Fruit fly (Drosophila melanogaster) whole organism, embryonic: ENCODE measurements around the gene CG18661.

Source experiments
- Awh ChIP-seq: fragments of 200-800 bp; sonication (Bioruptor generic); IDR thresholded peaks from 2 replicates; pipeline ENCODE4, ENCODE4 v1.3.6; 2022; ENCODE audit warnings: missing biosample characterization, missing genetic modification characterization
- BEAF-32 ChIP-seq: fragments of 200-800 bp; sonication (Bioruptor generic); optimal IDR thresholded peaks from 3 replicates; lab custom pipeline; 2017; ENCODE audit warnings: missing biosample characterization, missing genetic modification characterization, mild to moderate bottlenecking, moderate library complexity, missing genetic modification reagents
- CG12155 ChIP-seq: fragments of 200-800 bp; sonication (Bioruptor generic); optimal IDR thresholded peaks from 3 replicates; lab custom pipeline; 2016; ENCODE audit warnings: missing biosample characterization, missing genetic modification characterization
- CG12769 ChIP-seq: fragments of 200-800 bp; sonication (Bioruptor generic); optimal IDR thresholded peaks from 2 replicates; lab custom pipeline; 2019; ENCODE audit warnings: missing biosample characterization, mild to moderate bottlenecking, missing genetic modification characterization, moderate library complexity
- CG12942 ChIP-seq: fragments of 200-800 bp; sonication (Bioruptor generic); optimal IDR thresholded peaks from 3 replicates; lab custom pipeline; 2016; ENCODE audit warnings: missing biosample characterization, missing genetic modification characterization
- CG13123 ChIP-seq: fragments of 200-800 bp; sonication (Bioruptor generic); optimal IDR thresholded peaks from 2 replicates; lab custom pipeline; 2016; ENCODE audit warnings: missing biosample characterization, missing genetic modification characterization
- CG13424 ChIP-seq: fragments of 200-800 bp; sonication (Bioruptor generic); optimal IDR thresholded peaks from 2 replicates; lab custom pipeline; 2019; ENCODE audit warnings: missing biosample characterization, mild to moderate bottlenecking, missing genetic modification characterization, moderate library complexity
- CG14667 ChIP-seq: fragments of 200-800 bp; sonication (Bioruptor generic); IDR thresholded peaks from 2 replicates; pipeline ENCODE4 v1.3.6; 2022; ENCODE audit warnings: missing biosample characterization, missing genetic modification characterization
- CG14860 ChIP-seq: fragments of 200-800 bp; sonication (Bioruptor generic); IDR thresholded peaks from 3 replicates; pipeline ENCODE4 v1.3.6; 2022; ENCODE audit warnings: missing biosample characterization, missing genetic modification characterization; ENCODE audit not compliant: partially characterized antibody
- CG1529 ChIP-seq: fragments of 200-800 bp; sonication (Bioruptor generic); optimal IDR thresholded peaks from 3 replicates; lab custom pipeline; 2018; ENCODE audit warnings: missing biosample characterization, missing genetic modification characterization
- CG1792 ChIP-seq: fragments of 200-800 bp; sonication (Bioruptor generic); optimal IDR thresholded peaks from 2 replicates; lab custom pipeline; 2016; ENCODE audit warnings: missing biosample characterization, missing genetic modification characterization
- CG18476 ChIP-seq: fragments of 200-800 bp; sonication (Bioruptor generic); optimal IDR thresholded peaks from 2 replicates; lab custom pipeline; 2016; ENCODE audit warnings: missing biosample characterization, mild to moderate bottlenecking, missing genetic modification characterization
- CG2129 ChIP-seq: fragments of 200-800 bp; sonication (Bioruptor generic); IDR thresholded peaks from 2 replicates; pipeline ENCODE4 v1.3.6; 2022; ENCODE audit warnings: missing biosample characterization, missing genetic modification characterization; ENCODE audit not compliant: partially characterized antibody
- CG2889 ChIP-seq: fragments of 200-800 bp; sonication (Bioruptor generic); IDR thresholded peaks from 3 replicates; pipeline ENCODE4 v1.3.6; 2022; ENCODE audit warnings: missing biosample characterization, missing genetic modification characterization
- CG7928 ChIP-seq: fragments of 200-800 bp; sonication (Bioruptor generic); optimal IDR thresholded peaks from 2 replicates; lab custom pipeline; 2017; ENCODE audit warnings: missing biosample characterization, mild to moderate bottlenecking, missing genetic modification characterization
- CG8944 ChIP-seq: fragments of 200-800 bp; sonication (Bioruptor generic); optimal IDR thresholded peaks from 3 replicates; lab custom pipeline; 2016; ENCODE audit warnings: missing biosample characterization, missing genetic modification characterization
- CTCF ChIP-seq: fragments of 200-800 bp; sonication (Bioruptor generic); optimal IDR thresholded peaks from 2 replicates; lab custom pipeline; 2017; ENCODE audit warnings: missing biosample characterization, mild to moderate bottlenecking, missing genetic modification characterization, moderate library complexity
- Dll ChIP-seq: fragments of 200-800 bp; sonication (Bioruptor generic); IDR thresholded peaks from 4 replicates; pipeline ENCODE4 v1.3.6; 2022; ENCODE audit warnings: missing biosample characterization, missing genetic modification characterization; ENCODE audit not compliant: partially characterized antibody
- E2f1 ChIP-seq: fragments of 200-800 bp; sonication (Bioruptor generic); IDR thresholded peaks from 2 replicates; pipeline ENCODE4 v1.3.6; 2022; ENCODE audit warnings: missing biosample characterization, missing genetic modification characterization
- Elba2 ChIP-seq: fragments of 200-800 bp; sonication (Bioruptor generic); optimal IDR thresholded peaks from 3 replicates; lab custom pipeline; 2016; ENCODE audit warnings: missing biosample characterization, missing genetic modification characterization
- Hr51 ChIP-seq, 2 experiments: fragments of 200-800 bp; sonication (Bioruptor generic); optimal IDR thresholded peaks; 2 replicates in 1 of 2; 3 replicates in 1 of 2; lab custom pipeline; 2016 to 2018; ENCODE audit warnings: missing biosample characterization in 2 of 2, missing genetic modification characterization in 2 of 2, mild to moderate bottlenecking in 1 of 2, moderate library complexity in 1 of 2
- Lhr ChIP-seq: fragments of 200-800 bp; sonication (Bioruptor generic); optimal IDR thresholded peaks from 3 replicates; lab custom pipeline; 2017; ENCODE audit warnings: mild to moderate bottlenecking, missing biosample characterization, missing genetic modification reagents, missing genetic modification characterization
- MESR4 ChIP-seq: fragments of 200-800 bp; sonication (Bioruptor generic); optimal IDR thresholded peaks from 2 replicates; lab custom pipeline; 2018; ENCODE audit warnings: missing biosample characterization, mild to moderate bottlenecking, missing genetic modification characterization, moderate library complexity
- Poxn ChIP-seq: fragments of 200-800 bp; sonication (Bioruptor generic); IDR thresholded peaks from 2 replicates; pipeline ENCODE4 v1.3.6; 2022; ENCODE audit warnings: missing biosample characterization, missing genetic modification characterization
- Ravus ChIP-seq: fragments of 200-800 bp; sonication (Bioruptor generic); IDR thresholded peaks from 2 replicates; pipeline ENCODE4 v1.3.6; 2022; ENCODE audit warnings: missing biosample characterization, missing genetic modification characterization
- Spps ChIP-seq: fragments of 200-800 bp; sonication (Bioruptor generic); optimal IDR thresholded peaks from 2 replicates; lab custom pipeline; 2018; ENCODE audit warnings: missing biosample characterization, mild to moderate bottlenecking, missing genetic modification characterization
- Taf1 ChIP-seq: fragments of 200-800 bp; sonication (Bioruptor generic); IDR thresholded peaks from 2 replicates; pipeline ENCODE4 v1.3.6; 2022; ENCODE audit warnings: missing biosample characterization, missing genetic modification characterization
- Xrp1 ChIP-seq: fragments of 200-800 bp; sonication (Bioruptor generic); IDR thresholded peaks from 2 replicates; pipeline ENCODE4 v1.3.6; 2022; ENCODE audit warnings: missing biosample characterization, missing genetic modification characterization
- ac ChIP-seq: fragments of 200-800 bp; sonication (Bioruptor generic); optimal IDR thresholded peaks from 3 replicates; lab custom pipeline; 2017; ENCODE audit warnings: missing biosample characterization, mild to moderate bottlenecking, missing genetic modification characterization
- cato ChIP-seq: fragments of 200-800 bp; sonication (Bioruptor generic); optimal IDR thresholded peaks from 2 replicates; lab custom pipeline; 2016; ENCODE audit warnings: missing biosample characterization, missing genetic modification characterization, borderline replicate concordance
- dan ChIP-seq: fragments of 200-800 bp; sonication (Bioruptor generic); IDR thresholded peaks from 2 replicates; pipeline ENCODE4 v1.3.6; 2022; ENCODE audit warnings: missing biosample characterization, missing genetic modification characterization
- dmrt11E ChIP-seq: fragments of 200-800 bp; sonication (Bioruptor generic); optimal IDR thresholded peaks from 3 replicates; lab custom pipeline; 2018; ENCODE audit warnings: missing biosample characterization, mild to moderate bottlenecking, missing genetic modification characterization, moderate library complexity
- dpn ChIP-seq, 2 experiments: fragments of 200-800 bp; sonication (Bioruptor generic); optimal IDR thresholded peaks; 3 replicates each; lab custom pipeline; 2016; ENCODE audit warnings: missing biosample characterization in 2 of 2, missing genetic modification characterization in 2 of 2
- ems ChIP-seq: fragments of 200-800 bp; sonication (Bioruptor generic); optimal IDR thresholded peaks from 3 replicates; lab custom pipeline; 2016; ENCODE audit warnings: missing biosample characterization, missing genetic modification characterization
- eve ChIP-seq, 2 experiments: fragments of >200 bp; optimal IDR thresholded peaks; 2 replicates each; lab custom pipeline; 2017; ENCODE audit warnings: missing biosample characterization in 2 of 2, missing genetic modification characterization in 2 of 2
- ewg ChIP-seq: fragments of 200-800 bp; sonication (Bioruptor generic); optimal IDR thresholded peaks from 3 replicates; lab custom pipeline; 2017; ENCODE audit warnings: mild to moderate bottlenecking, missing biosample characterization, missing genetic modification reagents, missing genetic modification characterization
- eyg ChIP-seq: fragments of 200-800 bp; sonication (Bioruptor generic); optimal IDR thresholded peaks from 3 replicates; lab custom pipeline; 2016; ENCODE audit warnings: missing biosample characterization, missing genetic modification characterization
- ftz-f1 ChIP-seq: fragments of 200-800 bp; sonication (Bioruptor generic); optimal IDR thresholded peaks from 2 replicates; lab custom pipeline; 2016; ENCODE audit warnings: missing biosample characterization, missing genetic modification characterization
- gt ChIP-seq: fragments of 200-800 bp; sonication (Bioruptor generic); IDR thresholded peaks from 2 replicates; pipeline ENCODE4 v1.3.6; 2022; ENCODE audit warnings: missing biosample characterization, missing genetic modification characterization
- ham ChIP-seq: fragments of 200-800 bp; sonication (Bioruptor generic); IDR thresholded peaks from 2 replicates; pipeline ENCODE4 v1.3.6; 2022; ENCODE audit warnings: missing biosample characterization, missing genetic modification characterization
- otp ChIP-seq: fragments of 200-800 bp; sonication (Bioruptor generic); IDR thresholded peaks from 3 replicates; pipeline ENCODE4, ENCODE4 v1.3.6; 2022; ENCODE audit warnings: missing biosample characterization, missing genetic modification characterization
- p53 ChIP-seq: fragments of 200-800 bp; sonication (Bioruptor generic); optimal IDR thresholded peaks from 2 replicates; lab custom pipeline; 2016; ENCODE audit warnings: missing biosample characterization, missing genetic modification characterization
- pzg ChIP-seq: fragments of 200-800 bp; sonication (Bioruptor generic); optimal IDR thresholded peaks from 3 replicates; lab custom pipeline; 2018; ENCODE audit warnings: missing biosample characterization, mild to moderate bottlenecking, missing genetic modification characterization, moderate library complexity
- ro ChIP-seq: fragments of 200-800 bp; sonication (Bioruptor generic); IDR thresholded peaks from 2 replicates; pipeline ENCODE4 v1.3.6; 2022; ENCODE audit warnings: missing biosample characterization, missing genetic modification characterization
- slbo ChIP-seq: fragments of 200-800 bp; sonication (Bioruptor generic); IDR thresholded peaks from 2 replicates; pipeline ENCODE4 v1.3.6; 2022; ENCODE audit warnings: missing biosample characterization, missing genetic modification characterization
- sna ChIP-seq: fragments of 200-800 bp; sonication (Bioruptor generic); IDR thresholded peaks from 2 replicates; pipeline ENCODE4 v1.3.6; 2022; ENCODE audit warnings: missing biosample characterization, missing genetic modification characterization; ENCODE audit not compliant: partially characterized antibody
- tna ChIP-seq: fragments of 200-800 bp; sonication (Bioruptor generic); IDR thresholded peaks from 2 replicates; pipeline ENCODE4 v1.3.6; 2022; ENCODE audit warnings: missing biosample characterization, missing genetic modification characterization; ENCODE audit not compliant: partially characterized antibody
- ttk ChIP-seq: fragments of 200-800 bp; sonication (Bioruptor generic); IDR thresholded peaks from 2 replicates; pipeline ENCODE4 v2.1.2; 2022; ENCODE audit warnings: missing biosample characterization, missing genetic modification characterization
- unc-4 ChIP-seq: fragments of 200-800 bp; sonication (Bioruptor generic); IDR thresholded peaks from 2 replicates; pipeline ENCODE4 v1.3.6; 2022; ENCODE audit warnings: missing biosample characterization, missing genetic modification characterization; ENCODE audit not compliant: partially characterized antibody
- zfh2 ChIP-seq: fragments of 200-800 bp; sonication (Bioruptor generic); optimal IDR thresholded peaks from 2 replicates; lab custom pipeline; 2016; ENCODE audit warnings: missing biosample characterization, missing genetic modification characterization

The CG18661 gene

DNA sequence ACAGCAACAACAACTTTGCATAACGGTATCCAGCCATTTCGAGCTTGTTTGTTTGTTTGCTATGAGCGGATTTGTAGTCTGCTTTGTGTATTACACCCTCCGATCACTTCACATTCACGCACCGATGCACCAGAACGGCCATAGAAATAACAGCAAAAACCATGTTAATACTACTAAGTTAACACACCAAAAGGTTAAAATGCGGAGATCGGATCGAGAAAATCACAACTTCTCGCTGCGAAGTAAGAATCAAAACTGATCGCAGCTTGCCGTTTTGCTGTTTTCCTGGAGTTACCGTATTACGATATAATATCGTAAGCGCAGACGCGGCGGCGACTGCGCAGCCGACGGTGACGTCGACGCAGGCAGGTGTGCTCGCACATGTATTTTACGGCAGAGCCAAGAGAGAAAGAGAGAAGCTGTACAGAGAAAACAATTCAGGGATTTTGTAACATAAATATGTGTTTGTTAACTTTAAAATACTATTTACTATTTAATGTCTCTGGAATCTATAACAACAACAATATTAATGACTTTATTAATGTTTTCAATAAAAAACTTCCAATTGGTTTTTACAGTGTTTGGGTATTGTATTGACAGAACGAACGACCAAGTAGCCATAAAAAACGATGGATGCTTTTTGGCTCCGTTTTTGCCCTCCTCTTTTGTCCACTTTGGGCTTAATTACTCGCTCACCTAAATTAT is 12.6 kb upstream of the CG18661 start, which contains the start of gene CG13101 (continued):
- TF ChIP-seq Lhr (peak; percentile 71), Xrp1 (GFP tag; lab: Robert Waterston, UW) (peak; percentile 97), CG14860 (no peak), sna (GFP tag; lab: Robert Waterston, UW) (no peak), ham (GFP tag; lab: Robert Waterston, UW) (peak; percentile 88), otp (GFP tag; lab: Robert Waterston, UW) (peak; percentile 86), CG18476 (GFP tag; lab: Kevin White, UChicago) (peak; percentile 90), eyg (GFP tag; lab: Kevin White, UChicago) (peak; percentile 72), dmrt11E (peak; percentile 91), cato (peak; percentile 76), Poxn (GFP tag; lab: Robert Waterston, UW) (peak; percentile 58), Taf1 (GFP tag; lab: Robert Waterston, UW) (peak; percentile 85), BEAF-32 (GFP tag; lab: Kevin White, UChicago) (no peak), Dll (GFP tag; lab: Robert Waterston, UW) (no peak), p53 (GFP tag; lab: Kevin White, UChicago) (peak; percentile 5), CG14667 (GFP tag; lab: Robert Waterston, UW) (peak; percentile 89), CG8944 (GFP tag; lab: Kevin White, UChicago) (peak; percentile 66), gt (peak; percentile 69), CG1529 (GFP tag; lab: Kevin White, UChicago) (peak; percentile 81), CG13123 (GFP tag; lab: Kevin White, UChicago) (peak; percentile 79), CTCF (GFP tag; lab: Kevin White, UChicago) (peak; percentile 50), ems (peak; percentile 86), CG2889 (GFP tag; lab: Robert Waterston, UW) (peak; percentile 88), CG7928 (peak; percentile 59), zfh2 (peak; percentile 66), Ravus (GFP tag; lab: Robert Waterston, UW) (peak; percentile 84), Hr51 (GFP tag; optimal IDR thresholded peaks at IDR 0.05; lab: Kevin White, UChicago) (peak; percentile 86 to 94), eve (GFP tag; optimal IDR thresholded peaks at IDR 0.05; lab: Kevin White, UChicago) (peak in 1 of 2 experiments; percentile 86), ac (GFP tag; lab: Kevin White, UChicago) (peak; percentile 77), Awh (peak; percentile 95), pzg (GFP tag; lab: Kevin White, UChicago) (peak; percentile 2), dan (GFP tag; lab: Robert Waterston, UW) (0 out of 2 replicates have a peak, but pooled peaks have one; percentile 36), slbo (GFP tag; lab: Robert Waterston, UW) (peak; percentile 94), ewg (GFP tag; lab: Kevin White, UChicago) (peak; percentile 78), ftz-f1 (GFP tag; lab: Kevin White, UChicago) (peak; percentile 24), dpn (GFP tag; optimal IDR thresholded peaks at IDR 0.05; lab: Kevin White, UChicago) (peak; percentile 86 to 91), unc-4 (GFP tag; lab: Robert Waterston, UW) (no peak), CG1792 (GFP tag; lab: Kevin White, UChicago) (peak; percentile 72), ro (GFP tag; lab: Robert Waterston, UW) (peak; percentile 87), tna (no peak), Spps (tag; lab: Kevin White, UChicago) (peak; percentile 91), Elba2 (GFP tag; lab: Kevin White, UChicago) (peak; percentile 41), E2f1 (GFP tag; lab: Robert Waterston, UW) (peak; percentile 95), CG2129 (GFP tag; lab: Robert Waterston, UW) (no peak), MESR4 (GFP tag; lab: Kevin White, UChicago) (peak; percentile 42), CG12769 (tag; lab: Kevin White, UChicago) (peak; percentile 90), CG12155 (peak; percentile 88), ttk (GFP tag; lab: Robert Waterston, UW) (peak; percentile 93), CG12942 (peak; percentile 89), CG13424 (peak; percentile 94)
